Fruit fly (Drosophila melanogaster) whole organism, embryonic: ENCODE results near the gene D.

Experiments used
- Blimp-1 ChIP-seq: fragments of 200-800 bp; sonication (Bioruptor generic); optimal IDR thresholded peaks from 3 replicates; lab custom pipeline; 2018; ENCODE audit warnings: missing biosample characterization, missing genetic modification characterization, mild to moderate bottlenecking, moderate library complexity, missing genetic modification reagents
- Bteb2 ChIP-seq: fragments of 200-800 bp; sonication (Bioruptor generic); optimal IDR thresholded peaks from 2 replicates; lab custom pipeline; 2016; ENCODE audit warnings: missing biosample characterization, missing genetic modification characterization
- CG10543 ChIP-seq: fragments of 200-800 bp; sonication (Bioruptor generic); optimal IDR thresholded peaks from 3 replicates; lab custom pipeline; 2017; ENCODE audit warnings: missing biosample characterization, mild to moderate bottlenecking, missing genetic modification characterization, moderate library complexity
- CG11085 ChIP-seq: fragments of 200-800 bp; sonication (Bioruptor generic); IDR thresholded peaks from 2 replicates; pipeline ENCODE4 v1.3.6; 2022; ENCODE audit warnings: missing biosample characterization, missing genetic modification characterization
- CG13287 ChIP-seq: fragments of 200-800 bp; sonication (Bioruptor generic); IDR thresholded peaks from 2 replicates; pipeline ENCODE4 v1.3.6; 2022; ENCODE audit warnings: missing biosample characterization, missing genetic modification characterization; ENCODE audit not compliant: partially characterized antibody
- CG15073 ChIP-seq: fragments of 200-800 bp; sonication (Bioruptor generic); optimal IDR thresholded peaks from 2 replicates; lab custom pipeline; 2016; ENCODE audit warnings: missing biosample characterization, missing genetic modification characterization
- CG15479 ChIP-seq: fragments of 200-800 bp; sonication (Bioruptor generic); optimal IDR thresholded peaks from 3 replicates; lab custom pipeline; 2019; ENCODE audit warnings: missing biosample characterization, mild to moderate bottlenecking, missing genetic modification characterization, moderate library complexity
- CG1603 ChIP-seq: fragments of 200-800 bp; sonication (Bioruptor generic); optimal IDR thresholded peaks from 2 replicates; lab custom pipeline; 2019; ENCODE audit warnings: missing biosample characterization, mild to moderate bottlenecking, missing genetic modification characterization, moderate library complexity
- CG2202 ChIP-seq: fragments of 200-800 bp; sonication (Bioruptor generic); optimal IDR thresholded peaks from 2 replicates; lab custom pipeline; 2018; ENCODE audit warnings: missing biosample characterization, mild to moderate bottlenecking, missing genetic modification characterization
- CG34224 ChIP-seq: fragments of 200-800 bp; sonication (Bioruptor generic); IDR thresholded peaks from 3 replicates; pipeline ENCODE4 v1.3.6; 2022; ENCODE audit warnings: missing biosample characterization, missing genetic modification characterization; ENCODE audit not compliant: partially characterized antibody
- CG34376 ChIP-seq: fragments of 200-800 bp; sonication (Bioruptor generic); optimal IDR thresholded peaks from 2 replicates; lab custom pipeline; 2018; ENCODE audit warnings: missing biosample characterization, mild to moderate bottlenecking, missing genetic modification characterization
- CG6791 ChIP-seq: fragments of 200-800 bp; sonication (Bioruptor generic); IDR thresholded peaks from 3 replicates; pipeline ENCODE4 v1.3.6; 2022; ENCODE audit warnings: missing biosample characterization, missing genetic modification characterization; ENCODE audit not compliant: partially characterized antibody
- CG7786 ChIP-seq: fragments of 200-800 bp; sonication (Bioruptor generic); optimal IDR thresholded peaks from 2 replicates; lab custom pipeline; 2016; ENCODE audit warnings: missing biosample characterization, missing genetic modification characterization
- CG8089 ChIP-seq: fragments of 200-800 bp; sonication (Bioruptor generic); optimal IDR thresholded peaks from 3 replicates; lab custom pipeline; 2016; ENCODE audit warnings: missing biosample characterization, missing genetic modification characterization
- D19A ChIP-seq: fragments of 200-800 bp; optimal IDR thresholded peaks from 3 replicates; lab custom pipeline; 2019; ENCODE audit warnings: missing biosample characterization, mild to moderate bottlenecking, missing genetic modification characterization, moderate library complexity
- Dek ChIP-seq: fragments of 200-800 bp; sonication (Bioruptor generic); optimal IDR thresholded peaks from 3 replicates; lab custom pipeline; 2019; ENCODE audit warnings: missing biosample characterization, mild to moderate bottlenecking, missing genetic modification characterization, moderate library complexity
- Gsc ChIP-seq: fragments of 200-800 bp; sonication (Bioruptor generic); IDR thresholded peaks from 2 replicates; pipeline ENCODE4 v1.3.6; 2022; ENCODE audit warnings: missing biosample characterization, missing genetic modification characterization
- HLH4C ChIP-seq: fragments of 200-800 bp; sonication (Bioruptor generic); IDR thresholded peaks from 3 replicates; pipeline ENCODE4 v1.3.6; 2022; ENCODE audit warnings: missing biosample characterization, missing genetic modification characterization; ENCODE audit not compliant: partially characterized antibody
- Lim3 ChIP-seq: fragments of 200-800 bp; sonication (Bioruptor generic); IDR thresholded peaks from 2 replicates; pipeline ENCODE4 v1.3.6; 2022; ENCODE audit warnings: missing biosample characterization, missing genetic modification characterization
- Med ChIP-seq: fragments of 200-800 bp; sonication (Bioruptor generic); peaks from one replicate; lab custom pipeline; 2016; ENCODE audit warnings: missing biosample characterization, missing genetic modification characterization, mild to moderate bottlenecking, inconsistent platforms, moderate library complexity
- Neu2 ChIP-seq: fragments of 200-800 bp; sonication (Bioruptor generic); optimal IDR thresholded peaks from 3 replicates; lab custom pipeline; 2016; ENCODE audit warnings: missing biosample characterization, missing genetic modification characterization, borderline replicate concordance
- Nf-YA ChIP-seq: fragments of 200-800 bp; sonication (Bioruptor generic); IDR thresholded peaks from 2 replicates; pipeline ENCODE4 v1.3.6; 2022; ENCODE audit warnings: missing biosample characterization, missing genetic modification characterization
- Sox102F ChIP-seq: fragments of 200-800 bp; sonication (Bioruptor generic); optimal IDR thresholded peaks from 2 replicates; lab custom pipeline; 2018; ENCODE audit warnings: missing biosample characterization, mild to moderate bottlenecking, missing genetic modification characterization, moderate library complexity
- Sry-β ChIP-seq: fragments of 200-800 bp; sonication (Bioruptor generic); optimal IDR thresholded peaks from 2 replicates; lab custom pipeline; 2018; ENCODE audit warnings: missing biosample characterization, mild to moderate bottlenecking, missing genetic modification characterization, moderate library complexity
- Trl ChIP-seq, 3 experiments: fragments of >200 bp in 2 of 3; fragments of 200-800 bp in 1 of 3; sonication (Bioruptor generic) in 1 of 3; optimal IDR thresholded peaks; 2 replicates in 1 of 3; 3 replicates in 2 of 3; lab custom pipeline; 2016 to 2017; ENCODE audit warnings: missing biosample characterization in 1 of 3, missing genetic modification characterization in 1 of 3
- cg ChIP-seq: fragments of 200-800 bp; sonication (Bioruptor generic); optimal IDR thresholded peaks from 3 replicates; lab custom pipeline; 2019; ENCODE audit warnings: missing biosample characterization, mild to moderate bottlenecking, missing genetic modification characterization, moderate library complexity
- chif ChIP-seq, 2 experiments: fragments of 200-800 bp; sonication (Bioruptor generic); optimal IDR thresholded peaks; 3 replicates each; lab custom pipeline; 2016; ENCODE audit warnings: missing biosample characterization in 2 of 2, missing genetic modification characterization in 2 of 2
- chinmo ChIP-seq: fragments of 200-800 bp; sonication (Bioruptor generic); IDR thresholded peaks from 4 replicates; pipeline ENCODE4 v1.3.6; 2022; ENCODE audit warnings: missing biosample characterization, missing genetic modification characterization; ENCODE audit not compliant: partially characterized antibody
- ftz-f1 ChIP-seq: fragments of 200-800 bp; sonication (Bioruptor generic); optimal IDR thresholded peaks from 2 replicates; lab custom pipeline; 2016; ENCODE audit warnings: missing biosample characterization, missing genetic modification characterization
- lab ChIP-seq: fragments of 200-800 bp; sonication (Bioruptor generic); optimal IDR thresholded peaks from 3 replicates; lab custom pipeline; 2017; ENCODE audit warnings: missing biosample characterization, missing genetic modification characterization, mild to moderate bottlenecking, moderate library complexity, missing genetic modification reagents
- mirr ChIP-seq: fragments of 200-800 bp; sonication (Bioruptor generic); optimal IDR thresholded peaks from 3 replicates; lab custom pipeline; 2018; ENCODE audit warnings: missing biosample characterization, mild to moderate bottlenecking, missing genetic modification characterization
- nerfin-1 ChIP-seq: fragments of 200-800 bp; sonication (Bioruptor generic); optimal IDR thresholded peaks from 3 replicates; lab custom pipeline; 2019; ENCODE audit warnings: missing biosample characterization, mild to moderate bottlenecking, missing genetic modification characterization, moderate library complexity
- nmo ChIP-seq: fragments of 200-800 bp; sonication (Bioruptor generic); optimal IDR thresholded peaks from 2 replicates; lab custom pipeline; 2018; ENCODE audit warnings: missing biosample characterization, mild to moderate bottlenecking, missing genetic modification characterization, moderate library complexity
- pita ChIP-seq: fragments of 200-800 bp; sonication (Bioruptor generic); optimal IDR thresholded peaks from 2 replicates; lab custom pipeline; 2017; ENCODE audit warnings: missing biosample characterization, mild to moderate bottlenecking, missing genetic modification characterization
- pros ChIP-seq: fragments of 200-800 bp; sonication (Bioruptor generic); optimal IDR thresholded peaks from 3 replicates; lab custom pipeline; 2019; ENCODE audit warnings: missing biosample characterization, mild to moderate bottlenecking, missing genetic modification characterization, moderate library complexity
- ro ChIP-seq: fragments of 200-800 bp; sonication (Bioruptor generic); IDR thresholded peaks from 2 replicates; pipeline ENCODE4 v1.3.6; 2022; ENCODE audit warnings: missing biosample characterization, missing genetic modification characterization
- run ChIP-seq: fragments of 200-800 bp; sonication (Bioruptor generic); optimal IDR thresholded peaks from 3 replicates; lab custom pipeline; 2018; ENCODE audit warnings: missing biosample characterization, mild to moderate bottlenecking, missing genetic modification characterization
- sd ChIP-seq: fragments of 200-800 bp; sonication (Bioruptor generic); optimal IDR thresholded peaks from 3 replicates; lab custom pipeline; 2018; ENCODE audit warnings: missing biosample characterization, mild to moderate bottlenecking, missing genetic modification characterization, moderate library complexity
- sens ChIP-seq: fragments of 200-800 bp; sonication (Bioruptor generic); peaks from one replicate; lab custom pipeline; 2016; ENCODE audit warnings: missing biosample characterization, missing genetic modification characterization
- sug ChIP-seq: fragments of 200-800 bp; optimal IDR thresholded peaks from 2 replicates; lab custom pipeline; 2019; ENCODE audit warnings: missing biosample characterization, mild to moderate bottlenecking, missing genetic modification characterization, moderate library complexity
- tll ChIP-seq, 2 experiments: fragments of 200-800 bp in 1 of 2; fragments of >200 bp in 1 of 2; sonication (Bioruptor generic) in 1 of 2; optimal IDR thresholded peaks; 2 replicates each; lab custom pipeline; 2017 to 2019; ENCODE audit warnings: missing biosample characterization in 2 of 2, missing genetic modification characterization in 2 of 2, mild to moderate bottlenecking in 1 of 2, moderate library complexity in 1 of 2
- twi ChIP-seq: fragments of 200-800 bp; optimal IDR thresholded peaks from 2 replicates; lab custom pipeline; 2019; ENCODE audit warnings: missing biosample characterization, mild to moderate bottlenecking, missing genetic modification characterization, moderate library complexity
- zfh1 ChIP-seq: fragments of 200-800 bp; sonication (Bioruptor generic); IDR thresholded peaks from 3 replicates; pipeline ENCODE4 v1.3.6; 2022; ENCODE audit warnings: missing biosample characterization, missing genetic modification characterization

Gene D

DNA sequence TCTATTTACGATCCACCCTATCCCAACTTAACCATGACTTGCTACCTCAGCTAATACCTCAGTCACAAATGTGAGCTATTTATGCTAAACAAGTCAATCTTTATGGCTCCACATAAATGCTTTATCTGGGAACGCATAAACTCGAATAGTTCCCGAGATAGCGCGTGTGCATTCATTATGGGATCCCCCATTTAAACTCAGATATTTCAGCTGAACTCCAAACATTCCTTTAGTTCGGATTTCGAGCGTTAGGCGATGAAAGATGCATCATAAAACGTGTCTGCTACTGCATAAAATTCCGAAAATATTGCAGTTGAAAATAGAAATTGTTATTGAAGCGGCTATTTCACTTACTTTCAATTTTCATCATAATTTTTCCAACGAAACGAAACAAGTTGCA is 45.0 kb upstream of the D start (continued):
- TF ChIP-seq Sox102F (GFP tag; lab: Kevin White, UChicago) (no peak), run (tag; lab: Kevin White, UChicago) (peak; percentile 23), HLH4C (GFP tag; lab: Robert Waterston, UW) (no peak), CG2202 (tag; lab: Kevin White, UChicago) (no peak), CG15073 (no peak), CG8089 (no peak), chif (GFP tag; optimal IDR thresholded peaks at IDR 0.05; lab: Kevin White, UChicago) (no peak)

dm6 chr3L:14222199-14222598 is 43.8 kb upstream of the D start:
- TF ChIP-seq Gsc (GFP tag; lab: Robert Waterston, UW), result no peak
- no peak for TF ChIP-seq D19A
- no peak for TF ChIP-seq Dek (tag; lab: Kevin White, UChicago)
- peak; percentile 60 for TF ChIP-seq mirr (GFP tag; lab: Kevin White, UChicago)
- peak; percentile 53 for TF ChIP-seq CG34376 (GFP tag; lab: Kevin White, UChicago)
- TF ChIP-seq Sry-β (GFP tag; lab: Kevin White, UChicago), result no peak
- no peak for TF ChIP-seq Bteb2 (GFP tag; lab: Kevin White, UChicago)
- no peak for TF ChIP-seq ro (GFP tag; lab: Robert Waterston, UW)
- TF ChIP-seq Nf-YA (GFP tag; lab: Robert Waterston, UW), result no peak
- TF ChIP-seq sug (tag; lab: Kevin White, UChicago), result peak; percentile 9

DNA sequence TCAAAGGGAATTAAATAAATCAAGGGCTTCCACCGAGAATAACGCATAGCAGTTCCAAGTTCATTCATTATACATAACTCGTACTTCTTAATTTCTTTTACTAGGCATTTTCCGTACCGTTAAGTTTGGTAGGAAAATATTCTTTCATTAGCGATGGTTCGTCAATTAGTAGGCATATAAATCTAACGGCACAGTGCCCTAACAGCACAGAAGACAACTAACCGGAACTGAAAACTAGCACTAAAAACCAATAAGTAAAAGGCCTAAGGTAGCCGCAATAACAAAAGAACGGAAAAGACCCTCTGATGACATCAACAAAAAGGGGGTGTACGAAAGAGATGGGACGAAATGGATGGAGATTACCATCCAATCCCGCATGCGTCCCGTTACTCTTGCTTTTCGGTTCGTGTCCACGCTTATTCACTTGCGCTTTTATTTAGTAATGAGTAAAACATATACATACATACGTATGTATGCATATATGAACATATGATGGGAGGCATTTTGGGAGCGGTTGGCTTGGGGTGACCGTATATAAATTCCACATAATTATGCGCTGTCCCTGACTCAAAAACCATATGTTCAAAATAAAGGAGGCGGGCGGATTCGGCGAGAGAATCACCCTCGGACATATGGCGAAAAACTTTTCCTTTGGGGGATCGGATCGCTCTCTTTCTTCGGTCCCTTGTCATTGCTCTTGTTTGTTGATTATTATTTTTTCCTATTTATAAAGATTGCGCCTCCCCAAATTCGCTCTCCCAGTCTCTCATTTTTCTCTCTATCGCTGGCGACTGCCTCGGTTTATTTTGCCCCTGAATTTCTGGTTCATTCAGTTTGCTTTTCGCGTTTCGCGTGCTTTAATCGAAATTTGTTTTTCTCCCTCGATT is 42.4 kb upstream of the D start:
- TF ChIP-seq ftz-f1 (peak; percentile 54), chinmo (GFP tag; lab: Robert Waterston, UW) (0 out of 4 replicates have a peak, but pooled peaks have one; percentile 27), sens (peak; percentile 74), nerfin-1 (peak; percentile 3), Lim3 (no peak), CG34224 (peak; percentile 6; the same call in 1 of the 3 replicates), tll (GFP tag; optimal IDR thresholded peaks at IDR 0.05; lab: Kevin White, UChicago) (no peak), CG15479 (GFP tag; lab: Kevin White, UChicago) (no peak), CG7786 (GFP tag; lab: Kevin White, UChicago) (no peak), sd (tag; lab: Kevin White, UChicago) (peak; percentile 83), Blimp-1 (GFP tag; lab: Kevin White, UChicago) (peak; percentile 97), cg (peak; percentile 53), HLH4C (GFP tag; lab: Robert Waterston, UW) (peak; percentile 20; the same call in 1 of the 3 replicates), CG1603 (peak; percentile 9), nmo (no peak), CG6791 (GFP tag; lab: Robert Waterston, UW) (peak; percentile 70), twi (tag; lab: Kevin White, UChicago) (peak; percentile 54), zfh1 (0 out of 3 replicates have a peak, but pooled peaks have one; percentile 12), pros (GFP tag; lab: Kevin White, UChicago) (peak; percentile 75), Neu2 (GFP tag; lab: Kevin White, UChicago) (peak; percentile 93), lab (GFP tag; lab: Kevin White, UChicago) (no peak), CG11085 (GFP tag; lab: Robert Waterston, UW) (no peak), CG13287 (GFP tag; lab: Robert Waterston, UW) (0 out of 2 replicates have a peak, but pooled peaks have one; percentile 27), Trl (optimal IDR thresholded peaks at IDR 0.05; lab: Kevin White, UChicago) (peak; percentile 51 to 86), Trl (GFP tag; optimal IDR thresholded peaks at IDR 0.05; lab: Kevin White, UChicago) (no peak), CG10543 (GFP tag; lab: Kevin White, UChicago) (peak; percentile 27), Med (GFP tag; lab: Kevin White, UChicago) (peak; percentile 69), pita (GFP tag; lab: Kevin White, UChicago) (peak; percentile 12), CG34376 (GFP tag; lab: Kevin White, UChicago) (peak; percentile 39)
